Worm (Caenorhabditis elegans): ENCODE data around the gene str-15.

str-15 gene

DNA sequence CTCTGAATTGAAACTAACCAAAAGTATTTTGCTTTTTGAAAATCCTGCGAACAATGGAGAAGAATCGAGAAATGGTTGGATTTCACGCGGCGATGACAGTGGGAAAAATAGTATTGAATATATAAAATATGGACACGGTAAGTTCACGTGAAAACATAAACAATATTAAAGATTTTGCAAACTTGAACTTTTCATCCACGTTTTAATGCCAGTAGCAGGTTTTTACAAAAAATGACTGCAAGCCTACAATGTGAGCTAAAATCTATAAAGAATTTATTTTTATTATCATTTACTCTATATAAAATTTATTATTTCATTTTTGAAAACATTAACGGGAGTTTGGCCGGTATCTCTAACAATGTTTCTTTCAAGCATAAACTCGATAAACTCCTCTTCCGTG, 29.1 kb downstream of the str-15 start, which contains the start of gene F26D2.10:
TSS of gene F26D2.10 (minus strand) at position 101 of the 400 bp plus-strand sequence.
- TF ChIP-seq dsc-1 (tag; optimal IDR thresholded peaks at IDR 0.05) (no peak), aha-1 (tag; optimal IDR thresholded peaks at IDR 0.05) (no peak), snpc-4 (tag; optimal IDR thresholded peaks at IDR 0.05) (no peak), pqm-1 (tag; optimal IDR thresholded peaks at IDR 0.05) (no peak), hlh-4 (tag; optimal IDR thresholded peaks at IDR 0.05) (no peak), Y116A8C.19 (tag; optimal IDR thresholded peaks at IDR 0.05; ENCODE audit: borderline replicate concordance) (no peak), lin-13 (GFP tag; optimal IDR thresholded peaks at IDR 0.05) (no peak), mab-9 (GFP tag; IDR thresholded peaks at IDR 0.05) (no peak), hpl-2 (GFP tag; optimal IDR thresholded peaks at IDR 0.05) (no peak), nhr-11 (tag; optimal IDR thresholded peaks at IDR 0.05) (no peak), blmp-1 (tag; optimal IDR thresholded peaks at IDR 0.05) (no peak), nhr-28 (tag; optimal IDR thresholded peaks at IDR 0.05) (no peak), nhr-77 (tag; optimal IDR thresholded peaks at IDR 0.05) (no peak)

DNA sequence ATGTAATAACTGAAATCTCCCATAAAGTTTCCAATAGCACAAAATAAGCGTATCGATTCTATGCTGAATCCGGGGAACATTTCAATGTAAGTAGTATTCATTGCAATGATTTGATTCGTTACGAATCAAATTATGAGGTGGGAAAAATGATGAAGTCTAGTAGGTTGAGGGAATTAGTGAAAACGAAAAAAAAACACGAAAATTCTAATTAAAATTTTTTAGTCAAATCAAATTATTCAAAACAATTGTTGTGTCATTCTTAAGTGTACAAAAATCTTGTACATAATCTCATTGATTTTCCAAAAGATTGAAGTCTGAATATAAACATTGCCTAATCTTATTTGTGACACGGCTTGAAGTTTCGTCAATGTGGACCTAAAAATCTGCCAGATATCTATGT, 34.2 kb downstream of the str-15 start, which contains the start of gene srw-29:
TSS of gene srw-29 (minus strand) at position 101 of the 400 bp plus-strand sequence.
- TF ChIP-seq snpc-4 (tag; optimal IDR thresholded peaks at IDR 0.05) (no peak), irx-1 (tag; optimal IDR thresholded peaks at IDR 0.05) (no peak), elt-2 (tag; optimal IDR thresholded peaks at IDR 0.05) (no peak), efl-1 (optimal IDR thresholded peaks at IDR 0.05) (no peak), efl-1 (GFP tag; optimal IDR thresholded peaks at IDR 0.05 in 1 of 2) (no peak), sptf-1 (tag; optimal IDR thresholded peaks at IDR 0.05) (no peak), lir-3 (tag; optimal IDR thresholded peaks at IDR 0.05; ENCODE audit: poor library complexity) (no peak), Y116A8C.19 (tag; optimal IDR thresholded peaks at IDR 0.05; ENCODE audit: borderline replicate concordance) (no peak), sup-37 (GFP tag; optimal IDR thresholded peaks at IDR 0.05) (no peak), jun-1 (tag; optimal IDR thresholded peaks at IDR 0.05) (no peak), hlh-17 (GFP tag; optimal IDR thresholded peaks at IDR 0.05; ENCODE audit: borderline replicate concordance) (no peak), lin-14 (GFP tag; optimal IDR thresholded peaks at IDR 0.05) (no peak), aha-1 (tag; optimal IDR thresholded peaks at IDR 0.05) (no peak), mab-9 (GFP tag; IDR thresholded peaks at IDR 0.05) (no peak), rnt-1 (tag; optimal IDR thresholded peaks at IDR 0.05) (no peak), swsn-7 (tag; optimal IDR thresholded peaks at IDR 0.05) (no peak), vab-15 (tag; optimal IDR thresholded peaks at IDR 0.05) (no peak), ama-1 (optimal IDR thresholded peaks at IDR 0.05) (no peak), ceh-88 (GFP tag; IDR thresholded peaks at IDR 0.05) (no peak), ceh-82 (tag; optimal IDR thresholded peaks at IDR 0.05) (no peak)

- TF ChIP-seq unc-98 (GFP tag; IDR thresholded peaks at IDR 0.05), result no peak
- no peak for TF ChIP-seq nhr-90 (tag; optimal IDR thresholded peaks at IDR 0.05; ENCODE audit: poor library complexity)
- TF ChIP-seq lin-14 (GFP tag; optimal IDR thresholded peaks at IDR 0.05), result no peak
- TF ChIP-seq skn-1 (tag; optimal IDR thresholded peaks at IDR 0.05), result no peak
- TF ChIP-seq dsc-1 (tag; optimal IDR thresholded peaks at IDR 0.05), result no peak
- no peak for TF ChIP-seq nhr-12 (tag; optimal IDR thresholded peaks at IDR 0.05)
- TF ChIP-seq jun-1 (tag; optimal IDR thresholded peaks at IDR 0.05), result no peak
- TF ChIP-seq C04F5.9 (tag; optimal IDR thresholded peaks at IDR 0.05), result no peak
- TF ChIP-seq hpl-2 (GFP tag; optimal IDR thresholded peaks at IDR 0.05), result no peak
- TF ChIP-seq vab-15 (tag; optimal IDR thresholded peaks at IDR 0.05), result no peak
- no peak for TF ChIP-seq nhr-11 (tag; optimal IDR thresholded peaks at IDR 0.05)
- no peak for TF ChIP-seq hlh-17 (GFP tag; optimal IDR thresholded peaks at IDR 0.05; ENCODE audit: borderline replicate concordance)
These were observed 37.9 kb downstream of the str-15 start, which contains the start of gene srw-48 for ce11 chrV:16420696-16421095. srw-48 (plus strand) TSS chrV:16420996.

ce11 chrV:16419769-16420168, 38.8 kb downstream of the str-15 start, which contains the start of gene F26D2.16:
F26D2.16 (minus strand) TSS chrV:16419869.
- TF ChIP-seq snu-23 (GFP tag; optimal IDR thresholded peaks at IDR 0.05) (no peak), pqm-1 (tag; optimal IDR thresholded peaks at IDR 0.05) (no peak), tlp-1 (tag; optimal IDR thresholded peaks at IDR 0.05) (no peak), fos-1 (tag; optimal IDR thresholded peaks at IDR 0.05) (no peak), unc-86 (tag; optimal IDR thresholded peaks at IDR 0.05) (no peak), rnt-1 (tag; optimal IDR thresholded peaks at IDR 0.05) (no peak), unc-98 (GFP tag; IDR thresholded peaks at IDR 0.05) (no peak), dpl-1 (GFP tag; optimal IDR thresholded peaks at IDR 0.05) (no peak)

All from whole organism, L1 larva.